Fruit fly (Drosophila melanogaster): ENCODE data around the gene CG34456.
A peak's percentile ranks its signal among the peaks of the same experiment; 100 is the strongest.

Gene CG34456

DNA sequence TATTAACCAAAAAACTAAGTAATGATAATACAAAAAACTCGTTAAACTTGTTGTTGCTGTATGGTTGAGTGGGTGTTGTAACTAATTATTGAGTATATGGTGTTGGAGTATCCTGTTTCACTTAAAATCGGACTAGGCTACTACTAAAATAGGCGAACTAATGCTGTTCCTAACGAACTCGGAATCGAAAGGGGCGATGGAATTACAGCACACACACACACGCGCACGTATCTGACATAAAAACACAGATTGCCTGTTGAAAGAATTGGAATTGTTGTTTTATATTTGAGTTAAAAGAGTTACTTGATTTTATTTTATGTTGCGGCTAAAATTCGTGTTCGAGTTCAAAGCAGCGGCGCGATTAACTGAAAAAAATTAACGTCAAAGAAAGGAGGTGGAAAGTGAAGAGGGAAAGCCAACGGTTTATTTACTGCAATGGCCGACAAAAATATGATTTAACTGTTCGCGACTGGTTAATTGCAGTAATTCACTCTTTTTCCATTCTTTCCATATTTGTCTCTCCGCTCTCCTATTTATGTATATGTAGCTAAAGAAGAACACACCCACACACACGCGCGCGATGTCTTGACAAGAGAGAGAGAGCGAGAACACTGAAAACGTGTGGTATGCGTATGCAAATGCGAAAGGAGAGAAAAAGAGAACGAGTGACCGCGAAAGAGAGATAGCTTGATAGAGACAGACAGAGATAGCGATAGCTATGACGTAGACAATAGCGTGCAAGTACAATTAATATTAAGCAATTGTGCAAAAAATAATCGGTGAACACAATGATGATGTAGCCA, 39.6 kb downstream of the CG34456 start (continued):
- no peak for TF ChIP-seq gem (tag; optimal IDR thresholded peaks at IDR 0.05)
- peak; percentile 57; the same call in 1 of the 3 replicates for TF ChIP-seq sr (GFP tag; IDR thresholded peaks at IDR 0.05)
- TF ChIP-seq CG1832 (GFP tag; optimal IDR thresholded peaks at IDR 0.05): peak; percentile 85
- TF ChIP-seq CG6765 (GFP tag; optimal IDR thresholded peaks at IDR 0.05): no peak
- no peak for TF ChIP-seq unpg (GFP tag; optimal IDR thresholded peaks at IDR 0.05)
- TF ChIP-seq CG42726 (GFP tag; IDR thresholded peaks at IDR 0.05; ENCODE audit: partially characterized antibody): no peak
- peak; percentile 42; the same call in 1 of the 3 replicates for TF ChIP-seq so (GFP tag; IDR thresholded peaks at IDR 0.05)
- TF ChIP-seq jing (GFP tag; optimal IDR thresholded peaks at IDR 0.05): no peak
- peak; percentile 22 for TF ChIP-seq sqz (GFP tag; optimal IDR thresholded peaks at IDR 0.05)
- peak; percentile 6; the same call in 1 of the 3 replicates for TF ChIP-seq CG34422 (GFP tag; IDR thresholded peaks at IDR 0.05)
- TF ChIP-seq CG18011 (GFP tag; optimal IDR thresholded peaks at IDR 0.05): no peak
- 0 out of 3 replicates have a peak, but pooled peaks have one; percentile 6 for TF ChIP-seq CG11695 (GFP tag; IDR thresholded peaks at IDR 0.05)
- TF ChIP-seq MBD-R2 (GFP tag; IDR thresholded peaks at IDR 0.05): peak; percentile 20; the same call in 1 of the 2 replicates
- no peak for TF ChIP-seq CG10209 (GFP tag; optimal IDR thresholded peaks at IDR 0.05)
- TF ChIP-seq vnd (GFP tag; IDR thresholded peaks at IDR 0.05; ENCODE audit: partially characterized antibody): no peak
- peak; percentile 83; the same call in 3 of the 4 replicates for TF ChIP-seq chinmo (GFP tag; IDR thresholded peaks at IDR 0.05; ENCODE audit: partially characterized antibody)
- TF ChIP-seq CG17385 (GFP tag; optimal IDR thresholded peaks at IDR 0.05): peak; percentile 11
- no peak for TF ChIP-seq Xrp1 (GFP tag; IDR thresholded peaks at IDR 0.05)
- TF ChIP-seq CG10321 (GFP tag; IDR thresholded peaks at IDR 0.05): peak; percentile 58; the same call in 1 of the 2 replicates
- no peak for TF ChIP-seq Kr (GFP tag; optimal IDR thresholded peaks at IDR 0.05)
- no peak for TF ChIP-seq CG3163 (GFP tag; optimal IDR thresholded peaks at IDR 0.05)
- TF ChIP-seq Med (GFP tag): peak; percentile 48
- TF ChIP-seq CkIIα-i1 (GFP tag; IDR thresholded peaks at IDR 0.05): no peak
- TF ChIP-seq rib (GFP tag; IDR thresholded peaks at IDR 0.05): no peak; the same call in 1 of the 2 replicates
- TF ChIP-seq CG31365 (tag; optimal IDR thresholded peaks at IDR 0.05): no peak
- TF ChIP-seq CG13287 (GFP tag; IDR thresholded peaks at IDR 0.05; ENCODE audit: partially characterized antibody): no peak
- no peak for TF ChIP-seq CG5953 (GFP tag; IDR thresholded peaks at IDR 0.05)
- peak; percentile 76 for TF ChIP-seq sug (tag; optimal IDR thresholded peaks at IDR 0.05)
- TF ChIP-seq CG10565 (GFP tag; optimal IDR thresholded peaks at IDR 0.05): no peak
- TF ChIP-seq sd (tag; optimal IDR thresholded peaks at IDR 0.05): peak; percentile 94
- TF ChIP-seq CG7839 (tag; optimal IDR thresholded peaks at IDR 0.05): no peak
- TF ChIP-seq CG17359 (tag; optimal IDR thresholded peaks at IDR 0.05): no peak
- no peak for TF ChIP-seq bbx (GFP tag; IDR thresholded peaks at IDR 0.05; ENCODE audit: partially characterized antibody)
- TF ChIP-seq br (optimal IDR thresholded peaks at IDR 0.05): no peak
- TF ChIP-seq lbe (GFP tag; optimal IDR thresholded peaks at IDR 0.05): peak; percentile 14
- TF ChIP-seq gcm (GFP tag; optimal IDR thresholded peaks at IDR 0.05): no peak
- TF ChIP-seq CG12236 (GFP tag; optimal IDR thresholded peaks at IDR 0.05): no peak
- TF ChIP-seq Doc3 (GFP tag; IDR thresholded peaks at IDR 0.05; ENCODE audit: partially characterized antibody): no peak; the same call in 2 of the 3 replicates
- TF ChIP-seq Trl (optimal IDR thresholded peaks at IDR 0.05): peak; percentile 91 to 96
- peak; percentile 40 for TF ChIP-seq Trl (GFP tag; optimal IDR thresholded peaks at IDR 0.05)
- no peak for TF ChIP-seq CG9437 (GFP tag; optimal IDR thresholded peaks at IDR 0.05)
- no peak for TF ChIP-seq CG1233 (GFP tag; optimal IDR thresholded peaks at IDR 0.05)
- TF ChIP-seq grn (GFP tag; optimal IDR thresholded peaks at IDR 0.05): no peak
- no peak for TF ChIP-seq CG17829 (tag; optimal IDR thresholded peaks at IDR 0.05)
- peak; percentile 90 for TF ChIP-seq cg (GFP tag; optimal IDR thresholded peaks at IDR 0.05)
- TF ChIP-seq CG15479 (GFP tag; optimal IDR thresholded peaks at IDR 0.05): peak; percentile 91
- TF ChIP-seq dmrt11E (tag; optimal IDR thresholded peaks at IDR 0.05): no peak
- no peak for TF ChIP-seq Neu2 (GFP tag; optimal IDR thresholded peaks at IDR 0.05; ENCODE audit: borderline replicate concordance)

All from whole organism, embryonic.